Worm (Caenorhabditis elegans): ENCODE data around the gene F45H10.5.

- TF ChIP-seq nhr-12 (tag; optimal IDR thresholded peaks at IDR 0.05) (no peak), jun-1 (tag; optimal IDR thresholded peaks at IDR 0.05) (no peak), ama-1 (optimal IDR thresholded peaks at IDR 0.05) (peak; percentile 51), C16A3.4 (tag; optimal IDR thresholded peaks at IDR 0.05) (peak; percentile 15), aha-1 (tag; optimal IDR thresholded peaks at IDR 0.05) (no peak), ceh-82 (tag; optimal IDR thresholded peaks at IDR 0.05) (peak in 1 of 3 experiments; percentile 18), nhr-76 (tag; optimal IDR thresholded peaks at IDR 0.05) (no peak), hlh-17 (GFP tag; optimal IDR thresholded peaks at IDR 0.05; ENCODE audit: borderline replicate concordance) (no peak), fkh-8 (tag; optimal IDR thresholded peaks at IDR 0.05) (no peak), ces-1 (GFP tag; optimal IDR thresholded peaks at IDR 0.05) (no peak), lin-13 (GFP tag; optimal IDR thresholded peaks at IDR 0.05) (no peak), pqm-1 (tag; optimal IDR thresholded peaks at IDR 0.05) (no peak), dsc-1 (tag; optimal IDR thresholded peaks at IDR 0.05) (peak; percentile 58)
Measured at ce11 chrII:13494762-13495161, 6.9 kb upstream of the F45H10.5 start.
